Fruit fly (Drosophila melanogaster): Measurements from ENCODE around the gene CG7872.
A peak's percentile ranks its signal among the peaks of the same experiment; 100 is the strongest.

The CG7872 gene

dm6 chrX:15618953-15619630, 41.1 kb downstream of the CG7872 start (continued):
- TF ChIP-seq trh (GFP tag; optimal IDR thresholded peaks at IDR 0.05) (peak; percentile 56), schlank (tag; optimal IDR thresholded peaks at IDR 0.05) (peak; percentile 50), NK7.1 (GFP tag; optimal IDR thresholded peaks at IDR 0.05) (peak; percentile 34), CG17912 (GFP tag; optimal IDR thresholded peaks at IDR 0.05) (peak; percentile 5), sr (GFP tag; IDR thresholded peaks at IDR 0.05) (no peak; the same call in 2 of the 3 replicates), sima (GFP tag; optimal IDR thresholded peaks at IDR 0.05) (peak; percentile 63), Poxn (GFP tag; IDR thresholded peaks at IDR 0.05) (no peak), pan (optimal IDR thresholded peaks at IDR 0.05) (no peak), pan (GFP tag; optimal IDR thresholded peaks at IDR 0.05 in 1 of 2, IDR thresholded peaks at IDR 0.05 in 1 of 2) (peak in 1 of 2 experiments; percentile 73), cg (GFP tag; optimal IDR thresholded peaks at IDR 0.05) (no peak), CG13894 (tag; optimal IDR thresholded peaks at IDR 0.05) (no peak), CG4328 (GFP tag; optimal IDR thresholded peaks at IDR 0.05) (peak; percentile 47), HmgD (GFP tag; optimal IDR thresholded peaks at IDR 0.05) (peak; percentile 11), ro (GFP tag; IDR thresholded peaks at IDR 0.05) (peak; percentile 50), CG8290 (GFP tag; optimal IDR thresholded peaks at IDR 0.05) (peak; percentile 80), CG8290 (tag; optimal IDR thresholded peaks at IDR 0.05) (peak in 1 of 2 experiments; percentile 78), ATbp (GFP tag; optimal IDR thresholded peaks at IDR 0.05) (peak; percentile 81), corto (GFP tag; optimal IDR thresholded peaks at IDR 0.05) (no peak), gro (GFP tag; optimal IDR thresholded peaks at IDR 0.05) (peak; percentile 13), az2 (GFP tag; optimal IDR thresholded peaks at IDR 0.05) (peak; percentile 88), CG12942 (GFP tag; optimal IDR thresholded peaks at IDR 0.05) (peak; percentile 81), Drgx (GFP tag; IDR thresholded peaks at IDR 0.05) (peak; percentile 57; the same call in 1 of the 2 replicates), ken (GFP tag; IDR thresholded peaks at IDR 0.05) (peak; percentile 83), CG17829 (tag; optimal IDR thresholded peaks at IDR 0.05) (peak; percentile 80), CG2120 (GFP tag; optimal IDR thresholded peaks at IDR 0.05) (peak; percentile 65), D19A (tag; optimal IDR thresholded peaks at IDR 0.05) (peak; percentile 71), CG8089 (GFP tag; optimal IDR thresholded peaks at IDR 0.05) (peak; percentile 72), CG12391 (tag; optimal IDR thresholded peaks at IDR 0.05) (peak; percentile 79), GATAe (GFP tag; conservative IDR thresholded peaks at IDR 0.05) (peak; percentile 58; the same call in 1 of the 2 replicates), CG8765 (GFP tag; IDR thresholded peaks at IDR 0.05) (no peak), Hand (GFP tag; optimal IDR thresholded peaks at IDR 0.05) (peak; percentile 30), CG4282 (GFP tag; optimal IDR thresholded peaks at IDR 0.05) (no peak), fu2 (GFP tag; optimal IDR thresholded peaks at IDR 0.05) (peak; percentile 57), CG12299 (tag; optimal IDR thresholded peaks at IDR 0.05) (peak; percentile 45), CG7786 (GFP tag; optimal IDR thresholded peaks at IDR 0.05) (peak; percentile 77), salm (tag; optimal IDR thresholded peaks at IDR 0.05) (peak; percentile 65), CG17385 (GFP tag; optimal IDR thresholded peaks at IDR 0.05) (peak; percentile 78), aop (GFP tag; IDR thresholded peaks at IDR 0.05) (no peak), CG4820 (GFP tag; optimal IDR thresholded peaks at IDR 0.05) (peak; percentile 84), CG4854 (GFP tag; optimal IDR thresholded peaks at IDR 0.05) (no peak), CG14441 (GFP tag; IDR thresholded peaks at IDR 0.05) (peak; percentile 85), sob (GFP tag; IDR thresholded peaks at IDR 0.05) (peak; percentile 82), CG11247 (GFP tag; IDR thresholded peaks at IDR 0.05) (peak; percentile 63; the same call in 1 of the 2 replicates), CG14050 (GFP tag; IDR thresholded peaks at IDR 0.05) (peak; percentile 67; the same call in 2 of the 3 replicates), so (GFP tag; IDR thresholded peaks at IDR 0.05) (peak; percentile 52; the same call in 1 of the 3 replicates), CG12744 (GFP tag; optimal IDR thresholded peaks at IDR 0.05) (no peak), fd3F (GFP tag; optimal IDR thresholded peaks at IDR 0.05) (peak; percentile 62), dpn (GFP tag; optimal IDR thresholded peaks at IDR 0.05) (peak; percentile 64 to 87), D (optimal IDR thresholded peaks at IDR 0.05) (no peak), D (GFP tag; optimal IDR thresholded peaks at IDR 0.05) (peak; percentile 84), Dek (tag; optimal IDR thresholded peaks at IDR 0.05) (peak; percentile 61)

All from whole organism, embryonic.